Fruit fly (Drosophila melanogaster): ENCODE data around the gene Cdk12.
A peak's percentile ranks its signal among the peaks of the same experiment; 100 is the strongest.

The Cdk12 gene

DNA sequence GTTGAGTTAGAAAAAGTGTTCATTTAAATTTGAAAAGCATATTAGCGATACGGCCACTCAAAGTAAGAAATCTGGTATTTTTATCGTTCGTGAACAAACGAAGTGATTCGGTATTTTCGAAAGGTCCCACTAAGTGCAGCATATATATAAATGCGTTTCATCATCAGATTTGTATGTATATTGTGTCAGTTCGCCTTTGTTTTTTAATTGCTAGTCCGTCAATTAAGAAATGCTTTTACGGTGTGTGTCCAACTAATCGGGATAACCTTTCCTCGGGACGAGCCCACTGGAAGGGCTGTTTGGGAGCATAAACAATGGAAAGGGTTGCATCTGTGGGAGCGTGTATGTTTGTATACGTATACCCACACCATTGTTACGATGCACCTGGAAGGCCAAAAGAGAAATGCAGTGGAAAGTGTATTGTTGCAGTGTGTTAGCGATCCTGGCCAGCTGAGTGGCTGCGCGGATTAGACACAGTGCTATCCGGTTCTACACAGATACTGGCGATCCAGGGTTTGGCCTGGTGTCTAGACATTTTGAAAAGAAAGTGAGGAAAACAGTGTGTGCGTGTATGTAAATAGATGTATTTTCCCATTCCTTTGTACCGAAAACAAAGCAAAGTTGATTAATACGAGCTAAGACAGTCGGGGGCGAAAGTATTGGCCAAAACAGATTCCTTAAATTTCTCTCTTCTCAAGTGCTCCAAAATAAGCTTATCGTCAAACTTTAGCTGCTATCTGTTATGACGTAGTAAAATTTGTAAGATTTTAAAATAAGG is 7.1 kb downstream of the Cdk12 start, which contains the start of gene CG7611:
TSS of gene CG7611 (plus strand) at position 128 of the 778 bp plus-strand sequence.
- TF ChIP-seq ind (GFP tag; optimal IDR thresholded peaks at IDR 0.05) (no peak), Myb (GFP tag; optimal IDR thresholded peaks at IDR 0.05) (peak; percentile 40), CG15601 (tag; optimal IDR thresholded peaks at IDR 0.05) (peak; percentile 1), Elba2 (GFP tag; optimal IDR thresholded peaks at IDR 0.05) (no peak), BEAF-32 (GFP tag; optimal IDR thresholded peaks at IDR 0.05) (peak; percentile 35), CG13287 (GFP tag; IDR thresholded peaks at IDR 0.05; ENCODE audit: partially characterized antibody) (peak; percentile 27; the same call in 1 of the 2 replicates), wor (GFP tag; IDR thresholded peaks at IDR 0.05) (no peak), dmrt99B (tag; optimal IDR thresholded peaks at IDR 0.05) (no peak), Stat92E (GFP tag; optimal IDR thresholded peaks at IDR 0.05) (peak in 1 of 3 experiments; percentile 13), Hr39 (optimal IDR thresholded peaks at IDR 0.05) (no peak), pzg (GFP tag; optimal IDR thresholded peaks at IDR 0.05) (peak; percentile 52), crc (GFP tag; optimal IDR thresholded peaks at IDR 0.05) (no peak), stwl (tag; optimal IDR thresholded peaks at IDR 0.05) (peak; percentile 57), CG6272 (GFP tag; IDR thresholded peaks at IDR 0.05) (no peak), zf30C (GFP tag; optimal IDR thresholded peaks at IDR 0.05) (no peak), crp (GFP tag; optimal IDR thresholded peaks at IDR 0.05) (peak in 1 of 2 experiments; percentile 68), CG18262 (tag; optimal IDR thresholded peaks at IDR 0.05) (no peak), trem (tag; optimal IDR thresholded peaks at IDR 0.05) (peak; percentile 52), NC2β (GFP tag; optimal IDR thresholded peaks at IDR 0.05) (no peak), pita (GFP tag; optimal IDR thresholded peaks at IDR 0.05) (no peak), MESR4 (GFP tag; optimal IDR thresholded peaks at IDR 0.05) (peak; percentile 97), abd-A (tag; optimal IDR thresholded peaks at IDR 0.05) (no peak), shn (GFP tag; optimal IDR thresholded peaks at IDR 0.05) (no peak), Lhr (GFP tag; optimal IDR thresholded peaks at IDR 0.05) (peak; percentile 17), nom (GFP tag; optimal IDR thresholded peaks at IDR 0.05) (peak; percentile 12), Bgb (GFP tag; IDR thresholded peaks at IDR 0.05; ENCODE audit: partially characterized antibody) (0 out of 2 replicates have a peak, but pooled peaks have one; percentile 27), D19A (tag; optimal IDR thresholded peaks at IDR 0.05) (peak; percentile 24), CG4820 (GFP tag; optimal IDR thresholded peaks at IDR 0.05) (no peak), Oli (tag; optimal IDR thresholded peaks at IDR 0.05) (no peak), gro (GFP tag; optimal IDR thresholded peaks at IDR 0.05) (no peak), CG6689 (GFP tag; IDR thresholded peaks at IDR 0.05) (no peak), CG1529 (GFP tag; optimal IDR thresholded peaks at IDR 0.05) (no peak), CG31388 (GFP tag; optimal IDR thresholded peaks at IDR 0.05) (no peak), fru (optimal IDR thresholded peaks at IDR 0.05) (no peak), aop (GFP tag; IDR thresholded peaks at IDR 0.05) (no peak), E2f2 (GFP tag; IDR thresholded peaks at IDR 0.05) (peak; percentile 57), CG10267 (tag; optimal IDR thresholded peaks at IDR 0.05) (peak; percentile 48), gfzf (GFP tag; optimal IDR thresholded peaks at IDR 0.05) (peak; percentile 78), ssp (GFP tag; IDR thresholded peaks at IDR 0.05) (peak; percentile 46; the same call in 1 of the 2 replicates), CG8944 (GFP tag; optimal IDR thresholded peaks at IDR 0.05) (no peak), CG15514 (GFP tag; optimal IDR thresholded peaks at IDR 0.05) (no peak), CrebB (tag; optimal IDR thresholded peaks at IDR 0.05) (no peak), B-H2 (GFP tag; optimal IDR thresholded peaks at IDR 0.05) (no peak), ranshi (GFP tag; IDR thresholded peaks at IDR 0.05) (no peak), CG15073 (GFP tag; optimal IDR thresholded peaks at IDR 0.05) (peak; percentile 61), CG4282 (GFP tag; optimal IDR thresholded peaks at IDR 0.05) (no peak), Max (GFP tag; optimal IDR thresholded peaks at IDR 0.05) (no peak), zen2 (GFP tag; IDR thresholded peaks at IDR 0.05; ENCODE audit: partially characterized antibody) (no peak), CG10565 (GFP tag; optimal IDR thresholded peaks at IDR 0.05) (no peak)

Measured in whole organism, embryonic.